Worm (Caenorhabditis elegans) whole organism, L2 larva: ENCODE data around the gene Y39B6A.34.

ENCODE experiments used
- C34F6.9 ChIP-seq: fragments of 150-350 bp; optimal IDR thresholded peaks from 2 replicates; lab custom pipeline; 2014; ENCODE audit warnings: missing biosample characterization, missing genetic modification characterization
- F13H6.1 ChIP-seq: sonication (generic microtip); optimal IDR thresholded peaks from 2 replicates; lab custom pipeline; 2016; ENCODE audit warnings: missing genetic modification characterization, missing compliant biosample characterization
- R02D3.7 ChIP-seq: fragments of 150-350 bp; optimal IDR thresholded peaks from 2 replicates; lab custom pipeline; 2014; ENCODE audit warnings: missing biosample characterization, missing genetic modification characterization
- Y55F3AM.14 ChIP-seq: fragments of 200-800 bp; sonication (Bioruptor generic); optimal IDR thresholded peaks from 2 replicates; lab custom pipeline; 2018; ENCODE audit warnings: mild to moderate bottlenecking, missing genetic modification characterization, missing compliant biosample characterization
- ZK546.5 ChIP-seq: sonication (generic microtip); optimal IDR thresholded peaks from 2 replicates; lab custom pipeline; 2017; ENCODE audit warnings: missing biosample characterization, missing genetic modification characterization
- aly-2 ChIP-seq: fragments of 150-350 bp; optimal IDR thresholded peaks from 2 replicates; lab custom pipeline; 2014; ENCODE audit warnings: missing biosample characterization, missing genetic modification characterization
- ama-1 ChIP-seq: fragments of 150-350 bp; optimal IDR thresholded peaks from 2 replicates; lab custom pipeline; 2018; ENCODE audit warnings: inconsistent platforms
- blmp-1 ChIP-seq: sonication (generic microtip); optimal IDR thresholded peaks from 2 replicates; lab custom pipeline; 2017; ENCODE audit warnings: missing genetic modification characterization, mild to moderate bottlenecking, missing compliant biosample characterization, antibody characterized with exemption, moderate library complexity; ENCODE audit not compliant: insufficient read depth
- ceh-16 ChIP-seq: fragments of 150-350 bp; optimal IDR thresholded peaks from 2 replicates; lab custom pipeline; 2014; ENCODE audit warnings: missing biosample characterization, missing genetic modification characterization
- ceh-82 ChIP-seq: fragments of 150-350 bp; optimal IDR thresholded peaks from 2 replicates; lab custom pipeline; 2014; ENCODE audit warnings: missing biosample characterization, missing genetic modification characterization
- crh-2 ChIP-seq: sonication (generic microtip); optimal IDR thresholded peaks from 2 replicates; lab custom pipeline; 2017; ENCODE audit warnings: missing biosample characterization, missing genetic modification characterization
- dmd-4 ChIP-seq: sonication (generic microtip); optimal IDR thresholded peaks from 2 replicates; lab custom pipeline; 2017; ENCODE audit warnings: missing biosample characterization, missing genetic modification characterization
- egl-27 ChIP-seq: sonication (generic microtip); optimal IDR thresholded peaks from 3 replicates; lab custom pipeline; 2017; ENCODE audit warnings: missing biosample characterization, missing genetic modification reagents, missing genetic modification characterization
- elt-1 ChIP-seq: fragments of 150-350 bp; optimal IDR thresholded peaks from 2 replicates; lab custom pipeline; 2014; ENCODE audit warnings: missing biosample characterization, missing genetic modification characterization
- fos-1 ChIP-seq: fragments of 150-350 bp; optimal IDR thresholded peaks from 2 replicates; lab custom pipeline; 2014; ENCODE audit warnings: missing biosample characterization, missing genetic modification characterization
- gmeb-1 ChIP-seq: fragments of 150-350 bp; optimal IDR thresholded peaks from 2 replicates; lab custom pipeline; 2014; ENCODE audit warnings: missing biosample characterization, missing genetic modification characterization
- lin-39 ChIP-seq: fragments of 150-350 bp; optimal IDR thresholded peaks from 2 replicates; lab custom pipeline; 2014; ENCODE audit warnings: missing biosample characterization, missing genetic modification reagents, missing genetic modification characterization
- lsy-2 ChIP-seq, 2 experiments: fragments of 150-350 bp in 1 of 2; sonication (generic microtip) in 1 of 2; optimal IDR thresholded peaks; 2 replicates each; lab custom pipeline; 2014 to 2017; ENCODE audit warnings: missing biosample characterization in 2 of 2, missing genetic modification characterization in 2 of 2
- mab-5 ChIP-seq: fragments of 150-350 bp; optimal IDR thresholded peaks from 2 replicates; lab custom pipeline; 2014; ENCODE audit warnings: missing biosample characterization, missing genetic modification characterization
- mbf-1 ChIP-seq: sonication (generic microtip); optimal IDR thresholded peaks from 2 replicates; lab custom pipeline; 2017; ENCODE audit warnings: missing biosample characterization, missing genetic modification characterization
- mdl-1 ChIP-seq, 2 experiments: fragments of 150-350 bp in 1 of 2; sonication (generic microtip) in 1 of 2; optimal IDR thresholded peaks; 2 replicates each; lab custom pipeline; 2017; ENCODE audit warnings: missing biosample characterization in 2 of 2, missing genetic modification characterization in 2 of 2
- nhr-10 ChIP-seq: sonication (generic microtip); optimal IDR thresholded peaks from 2 replicates; lab custom pipeline; 2017; ENCODE audit warnings: missing biosample characterization, missing genetic modification characterization
- nhr-11 ChIP-seq: fragments of 150-350 bp; optimal IDR thresholded peaks from 2 replicates; lab custom pipeline; 2014; ENCODE audit warnings: missing biosample characterization, missing genetic modification characterization
- nhr-129 ChIP-seq: fragments of 150-350 bp; optimal IDR thresholded peaks from 2 replicates; lab custom pipeline; 2014; ENCODE audit warnings: missing biosample characterization, missing genetic modification characterization
- nhr-21 ChIP-seq: fragments of 150-350 bp; optimal IDR thresholded peaks from 2 replicates; lab custom pipeline; 2014; ENCODE audit warnings: missing biosample characterization, missing genetic modification characterization
- nhr-23 ChIP-seq: fragments of 150-350 bp; optimal IDR thresholded peaks from 2 replicates; lab custom pipeline; 2014; ENCODE audit warnings: missing biosample characterization, missing genetic modification reagents, missing genetic modification characterization
- nhr-237 ChIP-seq: fragments of 150-350 bp; optimal IDR thresholded peaks from 2 replicates; lab custom pipeline; 2014; ENCODE audit warnings: missing biosample characterization, missing genetic modification characterization
- nhr-25 ChIP-seq: fragments of 150-350 bp; sonication (generic microtip); optimal IDR thresholded peaks from 3 replicates; lab custom pipeline; 2014; ENCODE audit warnings: missing biosample characterization, missing genetic modification characterization
- nhr-6 ChIP-seq: fragments of 150-350 bp; optimal IDR thresholded peaks from 2 replicates; lab custom pipeline; 2014; ENCODE audit warnings: missing biosample characterization, missing genetic modification characterization
- nhr-77 ChIP-seq: fragments of 150-350 bp; optimal IDR thresholded peaks from 2 replicates; lab custom pipeline; 2014; ENCODE audit warnings: missing biosample characterization, missing genetic modification characterization
- peb-1 ChIP-seq: fragments of 150-350 bp; optimal IDR thresholded peaks from 2 replicates; lab custom pipeline; 2014; ENCODE audit warnings: missing biosample characterization, missing genetic modification characterization
- sem-4 ChIP-seq: fragments of 150-350 bp; optimal IDR thresholded peaks from 2 replicates; lab custom pipeline; 2014; ENCODE audit warnings: missing biosample characterization, missing genetic modification reagents, missing genetic modification characterization
- skn-1 ChIP-seq: sonication (generic microtip); optimal IDR thresholded peaks from 2 replicates; lab custom pipeline; 2017; ENCODE audit warnings: missing biosample characterization, missing genetic modification characterization
- sma-3 ChIP-seq: sonication (generic microtip); optimal IDR thresholded peaks from 2 replicates; lab custom pipeline; 2016; ENCODE audit warnings: missing genetic modification reagents, missing genetic modification characterization, missing compliant biosample characterization
- sma-9 ChIP-seq, 2 experiments: fragments of 150-350 bp in 1 of 2; sonication (generic microtip) in 1 of 2; optimal IDR thresholded peaks; 2 replicates each; lab custom pipeline; 2014 to 2016; ENCODE audit warnings: missing genetic modification characterization in 2 of 2, mild to moderate bottlenecking in 1 of 2, missing biosample characterization in 1 of 2, missing compliant biosample characterization in 1 of 2, missing genetic modification reagents in 1 of 2, moderate library complexity in 1 of 2
- snpc-4 ChIP-seq: fragments of 150-350 bp; optimal IDR thresholded peaks from 2 replicates; lab custom pipeline; 2014; ENCODE audit warnings: missing biosample characterization, missing genetic modification characterization
- unc-39 ChIP-seq: fragments of 150-350 bp; optimal IDR thresholded peaks from 2 replicates; lab custom pipeline; 2014; ENCODE audit warnings: missing biosample characterization, missing genetic modification characterization
- unc-55 ChIP-seq: fragments of 150-350 bp; sonication (generic microtip); optimal IDR thresholded peaks from 3 replicates; lab custom pipeline; 2014; ENCODE audit warnings: missing biosample characterization, missing genetic modification reagents, missing genetic modification characterization
- unc-62 ChIP-seq: fragments of 150-350 bp; optimal IDR thresholded peaks from 2 replicates; lab custom pipeline; 2014; ENCODE audit warnings: missing biosample characterization, missing genetic modification reagents, missing genetic modification characterization
- zag-1 ChIP-seq: fragments of 150-350 bp; optimal IDR thresholded peaks from 2 replicates; lab custom pipeline; 2014; ENCODE audit warnings: missing biosample characterization, missing genetic modification characterization
- ztf-11 ChIP-seq: sonication (generic microtip); optimal IDR thresholded peaks from 2 replicates; lab custom pipeline; 2017; ENCODE audit warnings: missing biosample characterization, missing genetic modification characterization
- ztf-4 ChIP-seq: fragments of 150-350 bp; optimal IDR thresholded peaks from 2 replicates; lab custom pipeline; 2014; ENCODE audit warnings: missing biosample characterization, missing genetic modification characterization

Y39B6A.34 gene

ce11 chrV:18980980-18981529 lies 19.8 kb upstream of the Y39B6A.34 start, which contains the start of the genes mrps-35 and sws-1 (continued):
- TF ChIP-seq ceh-82 (tag; lab: Kevin White, UChicago) = no peak
- no peak for TF ChIP-seq nhr-11 (tag; lab: Kevin White, UChicago)
- peak; percentile 55 for TF ChIP-seq crh-2
- no peak for TF ChIP-seq nhr-129 (tag; lab: Kevin White, UChicago)
- no peak for TF ChIP-seq mbf-1 (tag; lab: Kevin White, UChicago)
- TF ChIP-seq ztf-4 (tag; lab: Kevin White, UChicago) = no peak
- TF ChIP-seq unc-55 (GFP tag; lab: Kevin White, UChicago) = peak; percentile 71
- TF ChIP-seq fos-1 (tag; lab: Kevin White, UChicago) = no peak
- peak; percentile 54 to 75 for TF ChIP-seq lsy-2 (tag; optimal IDR thresholded peaks at IDR 0.05; lab: Kevin White, UChicago)
- TF ChIP-seq R02D3.7 (tag; lab: Kevin White, UChicago) = no peak
- TF ChIP-seq ZK546.5 (tag; lab: Kevin White, UChicago) = no peak
- peak; percentile 77 for TF ChIP-seq sma-9 (GFP tag; optimal IDR thresholded peaks at IDR 0.05; lab: Kevin White, UChicago)
- no peak for TF ChIP-seq sma-9 (tag; optimal IDR thresholded peaks at IDR 0.05; lab: Kevin White, UChicago)
- peak; percentile 66 for TF ChIP-seq C34F6.9 (tag; lab: Kevin White, UChicago)
- TF ChIP-seq zag-1 = no peak
- TF ChIP-seq skn-1 (tag; lab: Kevin White, UChicago) = no peak
- TF ChIP-seq nhr-23 (tag; lab: Kevin White, UChicago) = no peak
- no peak for TF ChIP-seq unc-39 (tag; lab: Kevin White, UChicago)
- TF ChIP-seq nhr-10 = no peak
- TF ChIP-seq nhr-6 = no peak
- no peak for TF ChIP-seq unc-62 (GFP tag; lab: Kevin White, UChicago)
- no peak for TF ChIP-seq ama-1 (lab: Kevin White, UChicago)
- TF ChIP-seq peb-1 (tag; lab: Kevin White, UChicago) = no peak
- TF ChIP-seq nhr-237 (tag; lab: Kevin White, UChicago) = no peak
- no peak for TF ChIP-seq ceh-16 (tag; lab: Kevin White, UChicago)
- TF ChIP-seq sem-4 (tag; lab: Kevin White, UChicago) = no peak
- TF ChIP-seq, all 48 proteins: peak for 12

DNA sequence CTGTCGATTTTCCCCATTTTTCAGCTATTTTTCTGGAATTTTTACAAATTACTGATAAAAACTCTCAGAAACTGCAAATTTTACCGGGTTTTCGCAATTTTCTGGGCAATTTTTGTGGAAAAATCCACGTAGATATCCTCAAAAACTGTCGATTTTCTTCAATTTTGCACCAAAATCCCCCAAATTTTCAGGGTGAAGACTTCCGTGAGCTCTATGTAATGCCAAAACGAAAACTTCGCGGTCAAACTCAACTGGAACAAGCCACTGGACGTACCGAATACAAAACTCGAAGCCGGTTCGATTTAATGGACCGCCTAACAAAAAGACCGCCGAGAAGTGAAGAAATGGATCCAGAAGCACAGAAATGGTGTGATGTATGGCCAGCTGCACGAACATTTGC lies 19.1 kb upstream of the Y39B6A.34 start:
- TF ChIP-seq sem-4 (tag; lab: Kevin White, UChicago) = no peak
- no peak for TF ChIP-seq zag-1
- no peak for TF ChIP-seq nhr-11 (tag; lab: Kevin White, UChicago)

DNA sequence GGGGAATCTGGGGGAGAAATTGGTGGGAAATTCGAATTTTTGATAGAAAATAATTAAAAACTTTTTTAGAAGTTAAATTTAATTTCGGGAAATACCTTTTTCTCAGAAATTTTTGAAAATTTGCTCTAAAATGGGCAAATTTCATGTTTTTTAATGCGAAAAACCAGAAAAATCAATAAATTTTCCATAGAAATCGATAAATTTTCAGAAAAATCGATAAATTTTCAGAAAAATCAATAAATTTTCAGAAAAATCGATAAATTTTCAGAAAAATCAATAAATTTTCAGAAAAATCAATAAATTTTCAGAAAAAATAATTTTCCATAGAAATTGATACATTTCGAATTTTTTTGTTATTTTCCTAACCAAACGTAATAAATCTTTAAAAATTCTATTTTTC lies 14.7 kb upstream of the Y39B6A.34 start:
- TF ChIP-seq nhr-6 (no peak), F13H6.1 (no peak), Y55F3AM.14 (no peak), lin-39 (tag; lab: Kevin White, UChicago) (no peak), nhr-77 (no peak), ztf-11 (tag; lab: Kevin White, UChicago) (no peak), ztf-4 (tag; lab: Kevin White, UChicago) (no peak), dmd-4 (no peak), fos-1 (tag; lab: Kevin White, UChicago) (no peak), peb-1 (tag; lab: Kevin White, UChicago) (no peak), nhr-11 (tag; lab: Kevin White, UChicago) (no peak), skn-1 (tag; lab: Kevin White, UChicago) (no peak), ama-1 (lab: Kevin White, UChicago) (no peak), aly-2 (tag; lab: Kevin White, UChicago) (no peak)

DNA sequence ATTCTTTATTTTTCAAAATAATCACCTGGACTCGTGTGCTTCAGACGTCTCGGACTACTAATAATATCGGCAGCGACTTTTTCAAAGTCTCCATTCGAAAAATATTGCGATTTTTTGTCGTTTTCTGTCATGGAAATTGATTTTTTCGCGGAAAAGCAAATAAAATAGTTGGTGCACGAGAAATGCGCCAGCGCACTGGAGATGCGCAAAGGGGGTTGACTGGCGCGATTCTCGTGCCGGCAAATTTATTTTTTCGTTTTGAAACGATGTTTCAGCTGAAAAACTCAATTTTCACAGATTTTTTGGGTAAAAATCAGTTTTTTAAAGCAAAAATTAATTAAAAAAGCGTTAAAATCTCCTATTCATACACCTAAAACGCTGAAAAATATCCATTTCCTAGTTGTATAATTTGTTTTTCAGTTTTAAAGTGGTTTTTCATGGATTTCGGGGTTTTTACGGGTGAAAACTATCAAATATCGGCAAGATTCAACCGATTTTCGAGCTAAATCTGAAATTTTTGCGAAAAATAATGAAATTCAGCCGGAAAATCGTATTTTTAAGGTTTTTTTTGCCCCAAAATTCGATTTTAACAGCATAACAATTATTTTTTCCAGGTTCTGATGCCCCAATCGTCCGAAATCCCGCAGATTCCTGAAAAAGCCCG lies 10.4 kb upstream of the Y39B6A.34 start, which contains the start of the genes reps-1 and Y39B6A.37:
Gene reps-1, minus strand, starts transcription at position 263 of the 664 bp plus-strand sequence.
Gene Y39B6A.37, plus strand, starts transcription at position 614 of the 664 bp plus-strand sequence.
- TF ChIP-seq peb-1 (tag; lab: Kevin White, UChicago) (no peak), ceh-82 (tag; lab: Kevin White, UChicago) (peak; percentile 12), ztf-4 (tag; lab: Kevin White, UChicago) (no peak), blmp-1 (tag; lab: Kevin White, UChicago) (peak; percentile 45), nhr-129 (tag; lab: Kevin White, UChicago) (peak; percentile 27), nhr-6 (no peak), crh-2 (peak; percentile 66), unc-62 (GFP tag; lab: Kevin White, UChicago) (no peak), mab-5 (tag; lab: Kevin White, UChicago) (peak; percentile 45), sma-3 (GFP tag; lab: Kevin White, UChicago) (peak; percentile 32), unc-39 (tag; lab: Kevin White, UChicago) (no peak), zag-1 (no peak), nhr-10 (peak; percentile 6), ama-1 (lab: Kevin White, UChicago) (no peak), nhr-23 (tag; lab: Kevin White, UChicago) (no peak), nhr-11 (tag; lab: Kevin White, UChicago) (no peak), nhr-25 (tag; lab: Kevin White, UChicago) (peak; percentile 57), ZK546.5 (tag; lab: Kevin White, UChicago) (no peak), fos-1 (tag; lab: Kevin White, UChicago) (peak; percentile 27), skn-1 (tag; lab: Kevin White, UChicago) (no peak), egl-27 (tag; lab: Kevin White, UChicago) (no peak), unc-55 (GFP tag; lab: Kevin White, UChicago) (peak; percentile 72), gmeb-1 (tag; lab: Kevin White, UChicago) (peak; percentile 83), mdl-1 (tag; optimal IDR thresholded peaks at IDR 0.05; lab: Kevin White, UChicago) (no peak), ceh-16 (tag; lab: Kevin White, UChicago) (no peak), R02D3.7 (tag; lab: Kevin White, UChicago) (peak; percentile 35), mbf-1 (tag; lab: Kevin White, UChicago) (no peak), nhr-21 (peak; percentile 25), Y55F3AM.14 (no peak), elt-1 (no peak), snpc-4 (peak; percentile 33)
